Worm (Caenorhabditis elegans) whole organism, midembryonic: ENCODE results near the gene C56G2.4.

ENCODE experiments used
- T22C8.4 ChIP-seq: fragments of 200-800 bp; sonication (Bioruptor generic); IDR thresholded peaks from 2 replicates; pipeline ENCODE4 v1.3.6; 2022; ENCODE audit warnings: missing genetic modification characterization, missing compliant biosample characterization
- cog-1 ChIP-seq: sonication (generic microtip); optimal IDR thresholded peaks from 2 replicates; lab custom pipeline; 2016; ENCODE audit warnings: missing genetic modification characterization, missing compliant biosample characterization
- flt-1 ChIP-seq: fragments of 200-800 bp; sonication (Bioruptor generic); IDR thresholded peaks from 2 replicates; pipeline ENCODE4 v1.3.6; 2022; ENCODE audit warnings: missing genetic modification characterization, missing compliant biosample characterization
- klf-2 ChIP-seq: fragments of 200-800 bp; sonication (Bioruptor generic); conservative IDR thresholded peaks from 2 replicates; pipeline ENCODE4 v1.3.6; 2022; ENCODE audit warnings: missing genetic modification reagents, missing genetic modification characterization, missing compliant biosample characterization
- tab-1 ChIP-seq: fragments of 200-800 bp; sonication (Bioruptor generic); IDR thresholded peaks from 2 replicates; pipeline ENCODE4 v1.3.6; 2022; ENCODE audit warnings: missing genetic modification characterization, missing compliant biosample characterization
- ztf-23 ChIP-seq: fragments of 200-800 bp; sonication (Bioruptor generic); IDR thresholded peaks from 2 replicates; pipeline ENCODE4 v1.3.6; 2022; ENCODE audit warnings: missing genetic modification reagents, missing genetic modification characterization, missing compliant biosample characterization
- ztf-29 ChIP-seq: fragments of 200-800 bp; sonication (Bioruptor generic); IDR thresholded peaks from 2 replicates; pipeline ENCODE4 v1.3.6; 2022; ENCODE audit warnings: missing genetic modification reagents, missing genetic modification characterization, missing compliant biosample characterization

DNA sequence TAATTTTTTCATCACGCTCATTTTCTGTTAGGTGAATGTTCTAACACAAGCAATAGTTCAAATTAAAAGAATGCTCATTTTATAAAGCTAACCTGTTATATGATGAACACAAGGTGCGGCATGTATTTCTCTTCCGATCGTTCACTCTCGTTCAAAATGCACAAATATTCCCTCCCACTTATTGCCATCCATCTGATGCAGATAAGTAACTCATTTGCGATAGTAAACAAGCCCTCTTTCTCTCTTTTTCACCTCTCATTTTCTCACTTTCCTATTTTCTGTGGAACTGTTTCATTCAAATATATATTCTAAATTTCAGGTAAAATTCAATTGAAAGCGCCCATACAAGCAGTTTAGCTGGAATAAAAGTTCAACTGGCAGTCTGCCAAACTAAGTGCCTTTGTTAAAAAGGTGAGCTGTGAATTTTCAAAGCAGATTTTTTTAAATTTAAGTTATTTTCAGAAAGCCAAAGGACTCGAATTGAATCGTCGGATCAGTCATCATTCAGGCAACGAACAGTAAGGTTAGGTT lies 14.5 kb downstream of the C56G2.4 start, which contains the start of the genes trmt-10C.2 and C56G2.22:
- TF ChIP-seq klf-2 (GFP tag; lab: Robert Waterston, UW) (no peak), cog-1 (tag; lab: Kevin White, UChicago) (no peak), ztf-23 (no peak), tab-1 (GFP tag; lab: Robert Waterston, UW) (no peak), flt-1 (GFP tag; lab: Robert Waterston, UW) (no peak), T22C8.4 (GFP tag; lab: Robert Waterston, UW) (no peak), ztf-29 (GFP tag; lab: Robert Waterston, UW) (no peak)
